Fruit fly (Drosophila melanogaster) whole organism, embryonic: ENCODE data around the gene Rpn1.

Source experiments
- Adf1 ChIP-seq: fragments of 200-800 bp; sonication (Bioruptor generic); IDR thresholded peaks from 2 replicates; pipeline ENCODE4 v1.3.6; 2022; ENCODE audit warnings: missing biosample characterization, missing genetic modification characterization
- Atf6 ChIP-seq: fragments of 200-800 bp; sonication (Bioruptor generic); IDR thresholded peaks from 2 replicates; pipeline ENCODE4 v1.3.6; 2022; ENCODE audit warnings: missing biosample characterization, missing genetic modification characterization
- Bdp1 ChIP-seq: fragments of 200-800 bp; sonication (Bioruptor generic); optimal IDR thresholded peaks from 3 replicates; lab custom pipeline; 2016; ENCODE audit warnings: missing biosample characterization, missing genetic modification characterization
- C15 ChIP-seq: fragments of 200-800 bp; sonication (Bioruptor generic); IDR thresholded peaks from 3 replicates; pipeline ENCODE4 v1.3.6; 2022; ENCODE audit warnings: missing biosample characterization, missing genetic modification characterization
- CG10543 ChIP-seq: fragments of 200-800 bp; sonication (Bioruptor generic); optimal IDR thresholded peaks from 3 replicates; lab custom pipeline; 2017; ENCODE audit warnings: missing biosample characterization, mild to moderate bottlenecking, missing genetic modification characterization, moderate library complexity
- CG11398 ChIP-seq: fragments of 200-800 bp; sonication (Bioruptor generic); optimal IDR thresholded peaks from 2 replicates; lab custom pipeline; 2016; ENCODE audit warnings: missing biosample characterization, missing genetic modification characterization
- CG11456 ChIP-seq: fragments of 200-800 bp; sonication (Bioruptor generic); IDR thresholded peaks from 3 replicates; pipeline ENCODE4 v1.3.6; 2022; ENCODE audit warnings: missing biosample characterization, missing genetic modification characterization
- CG11560 ChIP-seq: fragments of 200-800 bp; sonication (Bioruptor generic); IDR thresholded peaks from 3 replicates; pipeline ENCODE4 v1.3.6; 2022; ENCODE audit warnings: missing biosample characterization, missing genetic modification characterization
- CG12391 ChIP-seq: fragments of 200-800 bp; sonication (Bioruptor generic); optimal IDR thresholded peaks from 3 replicates; lab custom pipeline; 2018; ENCODE audit warnings: missing biosample characterization, mild to moderate bottlenecking, missing genetic modification characterization, moderate library complexity
- CG13624 ChIP-seq: fragments of 200-800 bp; sonication (Bioruptor generic); optimal IDR thresholded peaks from 2 replicates; lab custom pipeline; 2016; ENCODE audit warnings: missing biosample characterization, missing genetic modification characterization
- CG15514 ChIP-seq: fragments of 200-800 bp; sonication (Bioruptor generic); optimal IDR thresholded peaks from 3 replicates; lab custom pipeline; 2017; ENCODE audit warnings: missing biosample characterization, missing genetic modification characterization, mild to moderate bottlenecking, moderate library complexity, missing genetic modification reagents
- CG17612 ChIP-seq: fragments of 200-800 bp; sonication (Bioruptor generic); IDR thresholded peaks from 2 replicates; pipeline ENCODE4 v1.3.6; 2022; ENCODE audit warnings: missing biosample characterization, missing genetic modification characterization
- CG2116 ChIP-seq: fragments of 200-800 bp; sonication (Bioruptor generic); optimal IDR thresholded peaks from 3 replicates; lab custom pipeline; 2018; ENCODE audit warnings: missing biosample characterization, mild to moderate bottlenecking, missing genetic modification characterization
- CG32532 ChIP-seq: fragments of 200-800 bp; sonication (Bioruptor generic); IDR thresholded peaks from 2 replicates; pipeline ENCODE4 v1.3.6; 2022; ENCODE audit warnings: missing biosample characterization, missing genetic modification characterization
- CG4707 ChIP-seq: fragments of 200-800 bp; sonication (Bioruptor generic); optimal IDR thresholded peaks from 2 replicates; lab custom pipeline; 2018; ENCODE audit warnings: missing biosample characterization, mild to moderate bottlenecking, missing genetic modification characterization, moderate library complexity
- CG6791 ChIP-seq: fragments of 200-800 bp; sonication (Bioruptor generic); IDR thresholded peaks from 3 replicates; pipeline ENCODE4 v1.3.6; 2022; ENCODE audit warnings: missing biosample characterization, missing genetic modification characterization; ENCODE audit not compliant: partially characterized antibody
- CG6854 ChIP-seq: fragments of 200-800 bp; sonication (Bioruptor generic); optimal IDR thresholded peaks from 3 replicates; lab custom pipeline; 2017; ENCODE audit warnings: missing biosample characterization, mild to moderate bottlenecking, missing genetic modification characterization
- CG7357 ChIP-seq: fragments of 200-800 bp; sonication (Bioruptor generic); IDR thresholded peaks from 3 replicates; pipeline ENCODE4 v1.3.6; 2022; ENCODE audit warnings: missing biosample characterization, missing genetic modification characterization
- CG7745 ChIP-seq: fragments of 200-800 bp; sonication (Bioruptor generic); optimal IDR thresholded peaks from 2 replicates; lab custom pipeline; 2018; ENCODE audit warnings: missing biosample characterization, mild to moderate bottlenecking, missing genetic modification characterization, moderate library complexity
- CG7839 ChIP-seq: fragments of 200-800 bp; sonication (Bioruptor generic); optimal IDR thresholded peaks from 3 replicates; lab custom pipeline; 2018; ENCODE audit warnings: missing biosample characterization, mild to moderate bottlenecking, missing genetic modification characterization, moderate library complexity
- CG8765 ChIP-seq: fragments of 200-800 bp; sonication (Bioruptor generic); IDR thresholded peaks from 2 replicates; pipeline ENCODE4 v1.3.6; 2022; ENCODE audit warnings: missing biosample characterization, missing genetic modification characterization
- CG9437 ChIP-seq: fragments of 200-800 bp; sonication (Bioruptor generic); optimal IDR thresholded peaks from 2 replicates; lab custom pipeline; 2018; ENCODE audit warnings: missing biosample characterization, mild to moderate bottlenecking, missing genetic modification characterization
- Fer1 ChIP-seq: fragments of 200-800 bp; sonication (Bioruptor generic); optimal IDR thresholded peaks from 2 replicates; lab custom pipeline; 2017; ENCODE audit warnings: missing biosample characterization, mild to moderate bottlenecking, missing genetic modification characterization
- Fer3 ChIP-seq: fragments of 200-800 bp; sonication (Bioruptor generic); optimal IDR thresholded peaks from 2 replicates; lab custom pipeline; 2018; ENCODE audit warnings: missing biosample characterization, mild to moderate bottlenecking, missing genetic modification characterization, moderate library complexity
- HmgD ChIP-seq: fragments of 200-800 bp; sonication (Bioruptor generic); optimal IDR thresholded peaks from 3 replicates; lab custom pipeline; 2016; ENCODE audit warnings: missing biosample characterization, missing genetic modification characterization
- Hr51 ChIP-seq, 2 experiments: fragments of 200-800 bp; sonication (Bioruptor generic); optimal IDR thresholded peaks; 2 replicates in 1 of 2; 3 replicates in 1 of 2; lab custom pipeline; 2016 to 2018; ENCODE audit warnings: missing biosample characterization in 2 of 2, missing genetic modification characterization in 2 of 2, mild to moderate bottlenecking in 1 of 2, moderate library complexity in 1 of 2
- Lpt ChIP-seq: fragments of >200 bp; optimal IDR thresholded peaks from 2 replicates; lab custom pipeline; 2018; ENCODE audit warnings: missing biosample characterization, missing genetic modification characterization
- Meics ChIP-seq: fragments of 200-800 bp; sonication (Bioruptor generic); optimal IDR thresholded peaks from 2 replicates; lab custom pipeline; 2017; ENCODE audit warnings: missing biosample characterization, mild to moderate bottlenecking, missing genetic modification characterization
- Mrtf ChIP-seq: fragments of 200-800 bp; sonication (Bioruptor generic); IDR thresholded peaks from 3 replicates; pipeline ENCODE4 v1.3.6; 2022; ENCODE audit warnings: missing biosample characterization, missing genetic modification characterization
- NfI ChIP-seq: fragments of 200-800 bp; sonication (Bioruptor generic); optimal IDR thresholded peaks from 3 replicates; lab custom pipeline; 2018; ENCODE audit warnings: missing biosample characterization, mild to moderate bottlenecking, missing genetic modification characterization, moderate library complexity
- Rfx ChIP-seq: fragments of 200-800 bp; sonication (Bioruptor generic); IDR thresholded peaks from 2 replicates; pipeline ENCODE4 v1.3.6; 2022; ENCODE audit warnings: missing biosample characterization, missing genetic modification characterization
- Spps ChIP-seq: fragments of 200-800 bp; sonication (Bioruptor generic); optimal IDR thresholded peaks from 2 replicates; lab custom pipeline; 2018; ENCODE audit warnings: missing biosample characterization, mild to moderate bottlenecking, missing genetic modification characterization
- chinmo ChIP-seq: fragments of 200-800 bp; sonication (Bioruptor generic); IDR thresholded peaks from 4 replicates; pipeline ENCODE4 v1.3.6; 2022; ENCODE audit warnings: missing biosample characterization, missing genetic modification characterization; ENCODE audit not compliant: partially characterized antibody
- crc ChIP-seq: fragments of 200-800 bp; sonication (Bioruptor generic); optimal IDR thresholded peaks from 2 replicates; lab custom pipeline; 2016; ENCODE audit warnings: missing biosample characterization, missing genetic modification characterization
- crol ChIP-seq: fragments of 200-800 bp; sonication (Bioruptor generic); IDR thresholded peaks from 2 replicates; pipeline ENCODE4 v1.3.6; 2022; ENCODE audit warnings: missing biosample characterization, missing genetic modification characterization
- esg ChIP-seq: fragments of 200-800 bp; sonication (Bioruptor generic); conservative IDR thresholded peaks from 2 replicates; pipeline ENCODE4 v1.3.6; 2022; ENCODE audit warnings: missing biosample characterization, missing genetic modification characterization
- fu2 ChIP-seq: fragments of 200-800 bp; sonication (Bioruptor generic); optimal IDR thresholded peaks from 2 replicates; lab custom pipeline; 2016; ENCODE audit warnings: missing biosample characterization, missing genetic modification characterization
- gro ChIP-seq: fragments of 200-800 bp; sonication (Bioruptor generic); optimal IDR thresholded peaks from 2 replicates; lab custom pipeline; 2016; ENCODE audit warnings: missing biosample characterization, missing genetic modification characterization
- ham ChIP-seq: fragments of 200-800 bp; sonication (Bioruptor generic); IDR thresholded peaks from 2 replicates; pipeline ENCODE4 v1.3.6; 2022; ENCODE audit warnings: missing biosample characterization, missing genetic modification characterization
- klu ChIP-seq: fragments of 200-800 bp; sonication (Bioruptor generic); IDR thresholded peaks from 2 replicates; pipeline ENCODE4 v1.3.6; 2022; ENCODE audit warnings: missing biosample characterization, missing genetic modification characterization
- lmd ChIP-seq: fragments of 200-800 bp; sonication (Bioruptor generic); IDR thresholded peaks from 2 replicates; pipeline ENCODE4 v1.3.6; 2022; ENCODE audit warnings: missing biosample characterization, missing genetic modification characterization
- lola ChIP-seq, 3 experiments: fragments of >200 bp in 2 of 3; fragments of 200-800 bp in 1 of 3; sonication (Bioruptor generic) in 1 of 3; optimal IDR thresholded peaks; 2 replicates each; lab custom pipeline; 2017 to 2019; ENCODE audit warnings: missing biosample characterization in 3 of 3, missing genetic modification characterization in 3 of 3, mild to moderate bottlenecking in 1 of 3, moderate library complexity in 1 of 3
- sd ChIP-seq: fragments of 200-800 bp; sonication (Bioruptor generic); optimal IDR thresholded peaks from 3 replicates; lab custom pipeline; 2018; ENCODE audit warnings: missing biosample characterization, mild to moderate bottlenecking, missing genetic modification characterization, moderate library complexity
- sens ChIP-seq: fragments of 200-800 bp; sonication (Bioruptor generic); peaks from one replicate; lab custom pipeline; 2016; ENCODE audit warnings: missing biosample characterization, missing genetic modification characterization
- sima ChIP-seq: fragments of 200-800 bp; sonication (Bioruptor generic); optimal IDR thresholded peaks from 2 replicates; lab custom pipeline; 2016; ENCODE audit warnings: missing biosample characterization, missing genetic modification characterization
- slbo ChIP-seq: fragments of 200-800 bp; sonication (Bioruptor generic); IDR thresholded peaks from 2 replicates; pipeline ENCODE4 v1.3.6; 2022; ENCODE audit warnings: missing biosample characterization, missing genetic modification characterization
- sug ChIP-seq: fragments of 200-800 bp; optimal IDR thresholded peaks from 2 replicates; lab custom pipeline; 2019; ENCODE audit warnings: missing biosample characterization, mild to moderate bottlenecking, missing genetic modification characterization, moderate library complexity
- toy ChIP-seq: fragments of 200-800 bp; sonication (Bioruptor generic); IDR thresholded peaks from 2 replicates; pipeline ENCODE4 v1.3.6; 2022; ENCODE audit warnings: missing biosample characterization, missing genetic modification characterization

Rpn1 gene

DNA sequence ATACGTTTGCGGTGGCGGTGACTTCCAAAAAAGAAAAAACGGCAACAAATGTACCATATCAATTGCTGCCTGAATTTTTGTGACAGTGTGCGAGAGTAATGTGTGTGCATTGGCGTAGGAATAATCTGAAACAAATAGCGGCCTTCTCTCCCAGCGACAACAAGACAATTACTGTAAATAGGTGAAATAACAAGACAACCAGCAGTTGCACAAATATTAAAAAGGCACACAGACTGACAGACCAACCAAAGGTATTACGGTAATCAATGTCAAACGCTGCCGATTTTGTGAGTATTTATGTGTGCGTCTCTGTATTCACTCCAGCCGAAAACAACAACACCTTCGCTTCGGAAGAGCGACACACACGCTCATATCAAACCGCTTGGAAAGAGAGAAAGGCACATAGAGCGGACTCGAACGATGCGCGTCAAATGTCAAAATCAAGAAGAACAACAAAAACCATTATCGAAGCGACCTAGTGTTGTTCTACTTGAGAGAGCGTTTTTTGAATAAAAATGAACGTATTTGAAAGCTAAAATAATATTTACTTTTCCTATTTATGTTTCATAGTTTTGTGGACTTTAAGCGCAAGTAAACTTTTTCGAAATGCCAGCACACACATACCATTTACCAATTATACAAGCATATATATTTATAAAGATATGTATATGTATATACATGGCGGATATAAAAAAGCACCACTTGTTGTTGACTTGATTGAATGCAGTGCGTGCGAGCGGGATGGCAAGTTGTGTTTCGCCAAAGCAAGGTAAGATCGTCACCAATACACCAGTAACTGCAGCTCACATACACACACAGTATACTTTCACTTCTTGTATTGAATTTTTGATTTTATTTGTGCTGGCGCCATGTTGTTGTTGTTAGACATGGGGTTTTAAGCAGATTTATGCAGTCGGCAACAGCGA is 7.8 kb upstream of the Rpn1 start (continued):
- TF ChIP-seq sens (GFP tag; lab: Kevin White, UChicago) (peak; percentile 95), CG17612 (GFP tag; lab: Robert Waterston, UW) (no peak; the same call in 1 of the 2 replicates), CG11560 (tag; lab: Robert Waterston, UW) (no peak), Hr51 (GFP tag; optimal IDR thresholded peaks at IDR 0.05; lab: Kevin White, UChicago) (peak in 1 of 2 experiments; percentile 39), CG12391 (tag; lab: Kevin White, UChicago) (peak; percentile 33), CG32532 (GFP tag; lab: Robert Waterston, UW) (no peak), CG11456 (GFP tag; lab: Robert Waterston, UW) (peak; percentile 62; the same call in 1 of the 3 replicates), CG11398 (GFP tag; lab: Kevin White, UChicago) (peak; percentile 81), Spps (tag; lab: Kevin White, UChicago) (peak; percentile 8), CG9437 (GFP tag; lab: Kevin White, UChicago) (no peak), fu2 (GFP tag; lab: Kevin White, UChicago) (peak; percentile 13), Mrtf (GFP tag; lab: Robert Waterston, UW) (peak; percentile 49; the same call in 1 of the 3 replicates), chinmo (GFP tag; lab: Robert Waterston, UW) (peak; percentile 76), CG6791 (no peak), Adf1 (GFP tag; lab: Robert Waterston, UW) (0 out of 2 replicates have a peak, but pooled peaks have one; percentile 29), CG8765 (GFP tag; lab: Robert Waterston, UW) (no peak), sug (tag; lab: Kevin White, UChicago) (peak; percentile 73), Atf6 (GFP tag; lab: Robert Waterston, UW) (peak; percentile 67), Fer1 (GFP tag; lab: Kevin White, UChicago) (peak; percentile 78), CG13624 (GFP tag; lab: Kevin White, UChicago) (peak; percentile 14), CG7839 (tag; lab: Kevin White, UChicago) (peak; percentile 27), gro (GFP tag; lab: Kevin White, UChicago) (peak; percentile 52), lmd (no peak), slbo (GFP tag; lab: Robert Waterston, UW) (no peak; the same call in 1 of the 2 replicates), CG2116 (peak; percentile 8), Meics (GFP tag; lab: Kevin White, UChicago) (peak; percentile 55), CG7745 (tag; lab: Kevin White, UChicago) (peak; percentile 26), crc (GFP tag; lab: Kevin White, UChicago) (no peak), sd (tag; lab: Kevin White, UChicago) (peak; percentile 84), klu (no peak), crol (GFP tag; lab: Robert Waterston, UW) (no peak), CG15514 (GFP tag; lab: Kevin White, UChicago) (peak; percentile 73), esg (GFP tag; lab: Robert Waterston, UW) (no peak), sima (no peak), Fer3 (tag; lab: Kevin White, UChicago) (peak; percentile 66), Rfx (GFP tag; lab: Robert Waterston, UW) (peak; percentile 57; the same call in 1 of the 2 replicates), NfI (GFP tag; lab: Kevin White, UChicago) (peak; percentile 44), lola (GFP tag; optimal IDR thresholded peaks at IDR 0.05; lab: Kevin White, UChicago) (peak in 1 of 3 experiments; percentile 56), toy (GFP tag; lab: Robert Waterston, UW) (peak; percentile 21; the same call in 1 of the 2 replicates), ham (GFP tag; lab: Robert Waterston, UW) (no peak), HmgD (peak; percentile 51), CG4707 (GFP tag; lab: Kevin White, UChicago) (peak; percentile 67), CG10543 (GFP tag; lab: Kevin White, UChicago) (peak; percentile 94), Bdp1 (GFP tag; lab: Kevin White, UChicago) (peak; percentile 10), CG6854 (GFP tag; lab: Kevin White, UChicago) (peak; percentile 34), Lpt (GFP tag; lab: Kevin White, UChicago) (no peak), CG7357 (GFP tag; lab: Robert Waterston, UW) (no peak), C15 (GFP tag; lab: Robert Waterston, UW) (peak; percentile 12; the same call in 1 of the 3 replicates)
